Worm (Caenorhabditis elegans): ENCODE data around the gene F57G12.2.

F57G12.2 gene

ce11 chrX:12118340-12118739 is 41.5 kb downstream of the F57G12.2 start, which contains the start of gene lgc-16:
Gene lgc-16, plus strand, starts transcription at chrX:12118640.
- no peak for TF ChIP-seq nhr-6 (tag; optimal IDR thresholded peaks at IDR 0.05)
- TF ChIP-seq blmp-1 (tag; optimal IDR thresholded peaks at IDR 0.05; ENCODE audit: insufficient read depth), result no peak
- no peak for TF ChIP-seq nhr-10 (tag; optimal IDR thresholded peaks at IDR 0.05)
- no peak for TF ChIP-seq elt-3 (tag; optimal IDR thresholded peaks at IDR 0.05)
- TF ChIP-seq mbf-1 (tag; optimal IDR thresholded peaks at IDR 0.05), result no peak
- TF ChIP-seq elt-1 (tag; optimal IDR thresholded peaks at IDR 0.05), result no peak
- TF ChIP-seq lin-11 (tag; optimal IDR thresholded peaks at IDR 0.05), result no peak
- no peak for TF ChIP-seq snpc-4 (tag; optimal IDR thresholded peaks at IDR 0.05)
- no peak for TF ChIP-seq peb-1 (tag; optimal IDR thresholded peaks at IDR 0.05)
- no peak for TF ChIP-seq ceh-82 (tag; optimal IDR thresholded peaks at IDR 0.05)
- TF ChIP-seq unc-55 (GFP tag; optimal IDR thresholded peaks at IDR 0.05), result no peak
- no peak for TF ChIP-seq C34F6.9 (tag; optimal IDR thresholded peaks at IDR 0.05)
- TF ChIP-seq gmeb-1 (tag; optimal IDR thresholded peaks at IDR 0.05), result no peak
- TF ChIP-seq nhr-21 (tag; optimal IDR thresholded peaks at IDR 0.05), result no peak
- no peak for TF ChIP-seq sma-3 (GFP tag; optimal IDR thresholded peaks at IDR 0.05)

- TF ChIP-seq peb-1 (tag; optimal IDR thresholded peaks at IDR 0.05) (no peak), unc-62 (GFP tag; optimal IDR thresholded peaks at IDR 0.05) (no peak), sma-9 (GFP tag; optimal IDR thresholded peaks at IDR 0.05) (no peak), sma-9 (tag; optimal IDR thresholded peaks at IDR 0.05) (no peak), ama-1 (optimal IDR thresholded peaks at IDR 0.05) (no peak), nhr-11 (tag; optimal IDR thresholded peaks at IDR 0.05) (no peak)
Measured at ce11 chrX:12114024-12114423, 45.8 kb downstream of the F57G12.2 start, which contains the start of gene lgc-15. Gene lgc-15, plus strand, starts transcription at chrX:12114324.

- TF ChIP-seq crh-2 (tag; optimal IDR thresholded peaks at IDR 0.05) (no peak), fos-1 (tag; optimal IDR thresholded peaks at IDR 0.05) (no peak), sma-9 (GFP tag; optimal IDR thresholded peaks at IDR 0.05) (no peak), sma-9 (tag; optimal IDR thresholded peaks at IDR 0.05) (no peak), mdl-1 (tag; optimal IDR thresholded peaks at IDR 0.05) (no peak), dmd-4 (tag; optimal IDR thresholded peaks at IDR 0.05) (no peak), ZK546.5 (tag; optimal IDR thresholded peaks at IDR 0.05) (no peak), elt-1 (tag; optimal IDR thresholded peaks at IDR 0.05) (no peak), nhr-6 (tag; optimal IDR thresholded peaks at IDR 0.05) (no peak), egl-27 (tag; optimal IDR thresholded peaks at IDR 0.05) (no peak)
Measured at ce11 chrX:12111213-12111612, 48.6 kb downstream of the F57G12.2 start, which contains the start of gene lgc-14. Gene lgc-14, plus strand, starts transcription at chrX:12111513.

- TF ChIP-seq R02D3.7 (tag; optimal IDR thresholded peaks at IDR 0.05) (no peak), lin-13 (GFP tag; optimal IDR thresholded peaks at IDR 0.05) (no peak), ceh-16 (tag; optimal IDR thresholded peaks at IDR 0.05) (no peak), nhr-21 (tag; optimal IDR thresholded peaks at IDR 0.05) (no peak), alr-1 (tag; optimal IDR thresholded peaks at IDR 0.05) (no peak), unc-39 (tag; optimal IDR thresholded peaks at IDR 0.05) (no peak), gmeb-1 (tag; optimal IDR thresholded peaks at IDR 0.05) (no peak), fos-1 (tag; optimal IDR thresholded peaks at IDR 0.05) (no peak), lsy-2 (tag; optimal IDR thresholded peaks at IDR 0.05) (no peak), sem-4 (tag; optimal IDR thresholded peaks at IDR 0.05) (no peak), mab-5 (tag; optimal IDR thresholded peaks at IDR 0.05) (no peak), lin-39 (tag; optimal IDR thresholded peaks at IDR 0.05) (no peak), aly-2 (tag; optimal IDR thresholded peaks at IDR 0.05) (no peak), Y55F3AM.14 (GFP tag; optimal IDR thresholded peaks at IDR 0.05) (no peak)
Measured at ce11 chrX:12108517-12109216, 51.2 kb downstream of the F57G12.2 start, which contains the start of the genes W03G11.2 and lgc-13. Gene W03G11.2, minus strand, starts transcription at chrX:12108617. Gene lgc-13, plus strand, starts transcription at chrX:12109166.

Data from whole organism, L2 larva.